Worm (Caenorhabditis elegans) whole organism, mixed stage, embryonic: Measurements from ENCODE around the gene oac-57.

Source experiments
- ces-1 ChIP-seq: fragments of 150-350 bp; optimal IDR thresholded peaks from 2 replicates; lab custom pipeline; 2014; ENCODE audit warnings: missing biosample characterization, missing genetic modification reagents, missing genetic modification characterization
- unc-120 ChIP-seq: sonication (generic microtip); optimal IDR thresholded peaks from 2 replicates; lab custom pipeline; 2017; ENCODE audit warnings: missing genetic modification characterization, missing compliant biosample characterization; ENCODE audit not compliant: poor library complexity, severe bottlenecking
- unc-39 ChIP-seq: fragments of 150-350 bp; optimal IDR thresholded peaks from 2 replicates; lab custom pipeline; 2014; ENCODE audit warnings: missing biosample characterization, missing genetic modification characterization

The oac-57 gene

ce11 chrIV:12259161-12259870 is 48.3 kb downstream of the oac-57 start, which contains the start of gene Y39C12A.9:
Gene Y39C12A.9, minus strand, starts transcription at chrIV:12259211.
- TF ChIP-seq unc-120 (peak; percentile 16), unc-39 (no peak), ces-1 (GFP tag; lab: Kevin White, UChicago) (peak; percentile 31)
